Worm (Caenorhabditis elegans): ENCODE measurements around the gene pph-1.
A peak's percentile ranks its signal among the peaks of the same experiment; 100 is the strongest.

Gene pph-1

DNA sequence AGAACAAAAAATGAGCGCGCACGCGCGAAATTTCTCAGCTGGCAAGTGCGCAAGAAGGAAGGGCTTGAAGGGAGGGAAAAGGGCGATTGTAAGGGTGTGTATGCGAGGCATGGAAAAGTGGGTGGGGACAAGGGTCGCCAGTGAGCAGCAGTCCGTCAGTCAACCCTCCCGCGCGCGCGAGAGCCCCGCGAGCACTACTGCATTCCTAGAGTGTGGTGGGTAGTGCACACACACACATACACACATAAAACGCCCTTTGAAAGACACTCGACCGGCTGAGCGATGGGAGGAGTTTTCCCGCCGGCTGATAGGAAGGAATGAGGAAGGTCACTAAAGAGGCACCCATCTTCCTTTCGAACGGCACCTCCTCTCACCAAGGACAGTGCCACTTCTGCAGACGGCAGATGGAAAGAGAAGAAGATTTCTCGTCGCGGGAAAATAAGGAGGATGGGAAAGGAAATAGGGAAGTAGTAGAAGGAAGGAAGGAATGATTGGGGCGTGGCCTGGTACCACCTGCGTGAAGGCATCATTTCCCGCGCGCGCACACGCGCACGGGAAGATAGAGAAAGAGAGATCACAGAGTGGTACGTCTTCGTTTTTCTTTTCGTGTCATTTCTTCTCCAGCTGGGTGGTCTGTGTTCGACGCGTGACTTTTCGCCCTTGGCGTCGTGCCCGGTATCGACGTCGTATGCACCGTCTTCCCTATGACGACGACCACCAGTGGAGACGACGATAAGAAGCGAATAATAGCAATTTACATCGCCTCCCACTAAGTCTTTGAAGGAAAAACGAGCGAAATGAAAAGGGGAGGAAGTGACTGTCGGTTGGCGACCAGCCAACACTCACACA is 14.7 kb downstream of the pph-1 start (continued):
- TF ChIP-seq alr-1 (tag; optimal IDR thresholded peaks at IDR 0.05; ENCODE audit: borderline replicate concordance) = no peak
- TF ChIP-seq hlh-4 (tag; optimal IDR thresholded peaks at IDR 0.05) = no peak
- no peak for TF ChIP-seq dsc-1 (tag; optimal IDR thresholded peaks at IDR 0.05)
- TF ChIP-seq swsn-7 (tag; optimal IDR thresholded peaks at IDR 0.05) = no peak
- TF ChIP-seq Y116A8C.19 (tag; optimal IDR thresholded peaks at IDR 0.05; ENCODE audit: borderline replicate concordance) = no peak
- TF ChIP-seq ztf-4 (tag; optimal IDR thresholded peaks at IDR 0.05) = no peak
- no peak for TF ChIP-seq ceh-90 (tag; optimal IDR thresholded peaks at IDR 0.05)
- no peak for TF ChIP-seq hlh-17 (GFP tag; optimal IDR thresholded peaks at IDR 0.05; ENCODE audit: borderline replicate concordance)
- no peak for TF ChIP-seq unc-98 (GFP tag; IDR thresholded peaks at IDR 0.05)
- no peak for TF ChIP-seq nhr-28 (tag; optimal IDR thresholded peaks at IDR 0.05)
- peak; percentile 22 for TF ChIP-seq snpc-4 (tag; optimal IDR thresholded peaks at IDR 0.05)
- TF ChIP-seq nhr-71 (tag; optimal IDR thresholded peaks at IDR 0.05) = peak; percentile 89
- peak; percentile 12 for TF ChIP-seq lir-3 (tag; optimal IDR thresholded peaks at IDR 0.05; ENCODE audit: poor library complexity)
- TF ChIP-seq nhr-84 (tag; optimal IDR thresholded peaks at IDR 0.05) = no peak
- no peak for TF ChIP-seq sox-4 (tag; optimal IDR thresholded peaks at IDR 0.05)
- peak in 1 of 2 experiments; percentile 39 for TF ChIP-seq ztf-11 (tag; optimal IDR thresholded peaks at IDR 0.05)
- TF ChIP-seq ceh-82 (tag; optimal IDR thresholded peaks at IDR 0.05) = peak in 1 of 3 experiments; percentile 16
- no peak for TF ChIP-seq egl-13 (tag; optimal IDR thresholded peaks at IDR 0.05)
- TF ChIP-seq pax-3 (tag; optimal IDR thresholded peaks at IDR 0.05) = peak; percentile 26
- TF ChIP-seq rnt-1 (tag; optimal IDR thresholded peaks at IDR 0.05) = peak; percentile 18
- TF ChIP-seq nhr-12 (tag; optimal IDR thresholded peaks at IDR 0.05) = no peak
- no peak for TF ChIP-seq nhr-237 (tag; optimal IDR thresholded peaks at IDR 0.05)
- TF ChIP-seq dpl-1 (GFP tag; optimal IDR thresholded peaks at IDR 0.05) = peak; percentile 6 to 54 (median 44)
- no peak for TF ChIP-seq sptf-1 (tag; optimal IDR thresholded peaks at IDR 0.05)
- TF ChIP-seq aly-2 (tag; optimal IDR thresholded peaks at IDR 0.05) = no peak
- no peak for TF ChIP-seq mab-9 (GFP tag; IDR thresholded peaks at IDR 0.05)
- no peak for TF ChIP-seq tlp-1 (tag; optimal IDR thresholded peaks at IDR 0.05)
- TF ChIP-seq lin-35 (GFP tag; optimal IDR thresholded peaks at IDR 0.05) = peak in 1 of 2 experiments; percentile 68
- TF ChIP-seq mep-1 (tag; optimal IDR thresholded peaks at IDR 0.05) = peak; percentile 27
- no peak for TF ChIP-seq pag-3 (tag; optimal IDR thresholded peaks at IDR 0.05; ENCODE audit: borderline replicate concordance, insufficient read depth)
- TF ChIP-seq fos-1 (tag; optimal IDR thresholded peaks at IDR 0.05) = no peak
- no peak for TF ChIP-seq aha-1 (tag; optimal IDR thresholded peaks at IDR 0.05)
- peak; percentile 80 for TF ChIP-seq nhr-90 (tag; optimal IDR thresholded peaks at IDR 0.05; ENCODE audit: poor library complexity)
- TF ChIP-seq jun-1 (tag; optimal IDR thresholded peaks at IDR 0.05) = peak; percentile 34
- no peak for TF ChIP-seq unc-86 (tag; optimal IDR thresholded peaks at IDR 0.05)
- no peak for TF ChIP-seq fkh-8 (tag; optimal IDR thresholded peaks at IDR 0.05)
- no peak for TF ChIP-seq C04F5.9 (tag; optimal IDR thresholded peaks at IDR 0.05)
- peak; percentile 59 for TF ChIP-seq lin-13 (GFP tag; optimal IDR thresholded peaks at IDR 0.05)
- no peak for TF ChIP-seq unc-30 (tag; optimal IDR thresholded peaks at IDR 0.05)
- TF ChIP-seq F16B12.6 (tag; optimal IDR thresholded peaks at IDR 0.05) = no peak
- TF ChIP-seq nhr-20 (tag; optimal IDR thresholded peaks at IDR 0.05) = peak; percentile 83
- no peak for TF ChIP-seq elt-2 (tag; optimal IDR thresholded peaks at IDR 0.05)

Data from whole organism, L1 larva.